Fruit fly (Drosophila melanogaster) whole organism, embryonic: Measurements from ENCODE around the gene CG33269.
A peak's percentile ranks its signal among the peaks of the same experiment; 100 is the strongest.

Experiments used
- Aef1 ChIP-seq: fragments of 200-800 bp; sonication (Bioruptor generic); IDR thresholded peaks from 3 replicates; pipeline ENCODE4 v1.3.6; 2022; ENCODE audit warnings: missing biosample characterization, missing genetic modification characterization
- Atf3 ChIP-seq: fragments of 200-800 bp; sonication (Bioruptor generic); optimal IDR thresholded peaks from 3 replicates; lab custom pipeline; 2016; ENCODE audit warnings: missing biosample characterization, missing genetic modification characterization
- Awh ChIP-seq: fragments of 200-800 bp; sonication (Bioruptor generic); IDR thresholded peaks from 2 replicates; pipeline ENCODE4, ENCODE4 v1.3.6; 2022; ENCODE audit warnings: missing biosample characterization, missing genetic modification characterization
- CG10209 ChIP-seq: fragments of 200-800 bp; sonication (Bioruptor generic); optimal IDR thresholded peaks from 3 replicates; lab custom pipeline; 2017; ENCODE audit warnings: missing biosample characterization, mild to moderate bottlenecking, missing genetic modification characterization, missing genetic modification reagents
- CG1024 ChIP-seq: fragments of 200-800 bp; sonication (Bioruptor generic); IDR thresholded peaks from 2 replicates; pipeline ENCODE4 v1.3.6; 2022; ENCODE audit warnings: missing biosample characterization, missing genetic modification characterization
- CG10431 ChIP-seq: fragments of 200-800 bp; sonication (Bioruptor generic); optimal IDR thresholded peaks from 3 replicates; lab custom pipeline; 2018; ENCODE audit warnings: missing biosample characterization, mild to moderate bottlenecking, missing genetic modification characterization
- CG10979 ChIP-seq: fragments of 200-800 bp; sonication (Bioruptor generic); optimal IDR thresholded peaks from 2 replicates; lab custom pipeline; 2018; ENCODE audit warnings: missing biosample characterization, mild to moderate bottlenecking, missing genetic modification characterization, moderate library complexity
- CG13424 ChIP-seq: fragments of 200-800 bp; sonication (Bioruptor generic); optimal IDR thresholded peaks from 2 replicates; lab custom pipeline; 2019; ENCODE audit warnings: missing biosample characterization, mild to moderate bottlenecking, missing genetic modification characterization, moderate library complexity
- CG13894 ChIP-seq: fragments of 200-800 bp; sonication (Bioruptor generic); optimal IDR thresholded peaks from 3 replicates; lab custom pipeline; 2018; ENCODE audit warnings: missing biosample characterization, mild to moderate bottlenecking, missing genetic modification characterization, moderate library complexity
- CG14014 ChIP-seq: fragments of 200-800 bp; sonication (Bioruptor generic); IDR thresholded peaks from 2 replicates; pipeline ENCODE4 v1.3.6; 2022; ENCODE audit warnings: missing biosample characterization, missing genetic modification characterization
- CG15011 ChIP-seq: fragments of 200-800 bp; sonication (Bioruptor generic); optimal IDR thresholded peaks from 3 replicates; lab custom pipeline; 2018; ENCODE audit warnings: missing biosample characterization, mild to moderate bottlenecking, missing genetic modification characterization
- CG31388 ChIP-seq: fragments of 200-800 bp; sonication (Bioruptor generic); optimal IDR thresholded peaks from 2 replicates; lab custom pipeline; 2016; ENCODE audit warnings: missing biosample characterization, missing genetic modification characterization
- CG32767 ChIP-seq: fragments of 200-800 bp; sonication (Bioruptor generic); IDR thresholded peaks from 2 replicates; pipeline ENCODE4 v1.3.6; 2022; ENCODE audit warnings: missing biosample characterization, missing genetic modification characterization
- CG33213 ChIP-seq: fragments of 200-800 bp; sonication (Bioruptor generic); optimal IDR thresholded peaks from 3 replicates; lab custom pipeline; 2016; ENCODE audit warnings: missing biosample characterization, missing genetic modification characterization
- CG4360 ChIP-seq: fragments of 200-800 bp; sonication (Bioruptor generic); IDR thresholded peaks from 2 replicates; pipeline ENCODE4 v1.3.6; 2022; ENCODE audit warnings: missing biosample characterization, missing genetic modification characterization
- CG4404 ChIP-seq: fragments of 200-800 bp; sonication (Bioruptor generic); IDR thresholded peaks from 2 replicates; pipeline ENCODE4 v1.3.6; 2022; ENCODE audit warnings: missing biosample characterization, missing genetic modification characterization
- CG9932 ChIP-seq: fragments of 200-800 bp; sonication (Bioruptor generic); IDR thresholded peaks from 2 replicates; pipeline ENCODE4 v1.3.6; 2022; ENCODE audit warnings: missing biosample characterization, missing genetic modification characterization
- Camta ChIP-seq: fragments of 200-800 bp; sonication (Bioruptor generic); optimal IDR thresholded peaks from 2 replicates; lab custom pipeline; 2016; ENCODE audit warnings: missing biosample characterization, missing genetic modification characterization
- Chrac-16 ChIP-seq: fragments of 200-800 bp; sonication (Bioruptor generic); optimal IDR thresholded peaks from 3 replicates; lab custom pipeline; 2016; ENCODE audit warnings: missing biosample characterization, missing genetic modification characterization
- CrebB ChIP-seq: fragments of 200-800 bp; sonication (Bioruptor generic); optimal IDR thresholded peaks from 3 replicates; lab custom pipeline; 2018; ENCODE audit warnings: missing biosample characterization, mild to moderate bottlenecking, missing genetic modification characterization
- Dad ChIP-seq: fragments of 200-800 bp; sonication (Bioruptor generic); optimal IDR thresholded peaks from 3 replicates; lab custom pipeline; 2016; ENCODE audit warnings: missing biosample characterization, missing genetic modification characterization
- Dll ChIP-seq: fragments of 200-800 bp; sonication (Bioruptor generic); IDR thresholded peaks from 4 replicates; pipeline ENCODE4 v1.3.6; 2022; ENCODE audit warnings: missing biosample characterization, missing genetic modification characterization; ENCODE audit not compliant: partially characterized antibody
- Eip74EF ChIP-seq, 2 experiments: fragments of 200-800 bp in 1 of 2; fragments of >200 bp in 1 of 2; sonication (Bioruptor generic) in 1 of 2; optimal IDR thresholded peaks; 2 replicates each; lab custom pipeline; 2017 to 2019; ENCODE audit warnings: missing biosample characterization in 2 of 2, missing genetic modification characterization in 2 of 2, mild to moderate bottlenecking in 1 of 2, moderate library complexity in 1 of 2
- HLH54F ChIP-seq: fragments of 200-800 bp; sonication (Bioruptor generic); optimal IDR thresholded peaks from 3 replicates; lab custom pipeline; 2016; ENCODE audit warnings: missing biosample characterization, missing genetic modification characterization
- Hr3 ChIP-seq: fragments of 200-800 bp; sonication (Bioruptor generic); optimal IDR thresholded peaks from 3 replicates; lab custom pipeline; 2016; ENCODE audit warnings: missing biosample characterization, missing genetic modification characterization
- Sin3A ChIP-seq: fragments of >200 bp; optimal IDR thresholded peaks from 2 replicates; lab custom pipeline; 2018
- Trl ChIP-seq, 3 experiments: fragments of >200 bp in 2 of 3; fragments of 200-800 bp in 1 of 3; sonication (Bioruptor generic) in 1 of 3; optimal IDR thresholded peaks; 2 replicates in 1 of 3; 3 replicates in 2 of 3; lab custom pipeline; 2016 to 2017; ENCODE audit warnings: missing biosample characterization in 1 of 3, missing genetic modification characterization in 1 of 3
- Xbp1 ChIP-seq: fragments of 200-800 bp; sonication (Bioruptor generic); optimal IDR thresholded peaks from 3 replicates; lab custom pipeline; 2016; ENCODE audit warnings: missing biosample characterization, mild to moderate bottlenecking, missing genetic modification characterization
- Xrp1 ChIP-seq: fragments of 200-800 bp; sonication (Bioruptor generic); IDR thresholded peaks from 2 replicates; pipeline ENCODE4 v1.3.6; 2022; ENCODE audit warnings: missing biosample characterization, missing genetic modification characterization
- az2 ChIP-seq: fragments of 200-800 bp; sonication (Bioruptor generic); optimal IDR thresholded peaks from 3 replicates; lab custom pipeline; 2016; ENCODE audit warnings: missing biosample characterization, missing genetic modification characterization
- ci ChIP-seq: fragments of 200-800 bp; sonication (Bioruptor generic); IDR thresholded peaks from 3 replicates; pipeline ENCODE4 v1.3.6; 2022; ENCODE audit warnings: missing biosample characterization, missing genetic modification characterization
- disco-r ChIP-seq: fragments of 200-800 bp; sonication (Bioruptor generic); optimal IDR thresholded peaks from 2 replicates; lab custom pipeline; 2016; ENCODE audit warnings: missing biosample characterization, missing genetic modification characterization
- esg ChIP-seq: fragments of 200-800 bp; sonication (Bioruptor generic); conservative IDR thresholded peaks from 2 replicates; pipeline ENCODE4 v1.3.6; 2022; ENCODE audit warnings: missing biosample characterization, missing genetic modification characterization
- eyg ChIP-seq: fragments of 200-800 bp; sonication (Bioruptor generic); optimal IDR thresholded peaks from 3 replicates; lab custom pipeline; 2016; ENCODE audit warnings: missing biosample characterization, missing genetic modification characterization
- fd102C ChIP-seq: fragments of 200-800 bp; sonication (Bioruptor generic); optimal IDR thresholded peaks from 2 replicates; lab custom pipeline; 2018; ENCODE audit warnings: missing biosample characterization, mild to moderate bottlenecking, missing genetic modification characterization, moderate library complexity
- fd64A ChIP-seq: fragments of 200-800 bp; sonication (Bioruptor generic); optimal IDR thresholded peaks from 3 replicates; lab custom pipeline; 2018; ENCODE audit warnings: missing biosample characterization, mild to moderate bottlenecking, missing genetic modification characterization
- her ChIP-seq: fragments of 200-800 bp; sonication (Bioruptor generic); optimal IDR thresholded peaks from 2 replicates; lab custom pipeline; 2016; ENCODE audit warnings: missing biosample characterization, missing genetic modification characterization
- hkb ChIP-seq, 2 experiments: fragments of 200-800 bp in 1 of 2; fragments of >200 bp in 1 of 2; sonication (Bioruptor generic) in 1 of 2; IDR thresholded peaks in 1 of 2; optimal IDR thresholded peaks in 1 of 2; 2 replicates each; pipeline versions ENCODE4 v1.3.6 to Lab custom; 2017 to 2022; ENCODE audit warnings: missing biosample characterization in 1 of 2, missing genetic modification characterization in 1 of 2
- hth ChIP-seq: fragments of >200 bp; optimal IDR thresholded peaks from 2 replicates; lab custom pipeline; 2017; ENCODE audit warnings: inconsistent platforms
- lbe ChIP-seq: fragments of 200-800 bp; sonication (Bioruptor generic); optimal IDR thresholded peaks from 2 replicates; lab custom pipeline; 2016; ENCODE audit warnings: missing biosample characterization, mild to moderate bottlenecking, missing genetic modification characterization
- org-1 ChIP-seq: fragments of 200-800 bp; sonication (Bioruptor generic); optimal IDR thresholded peaks from 2 replicates; lab custom pipeline; 2017; ENCODE audit warnings: missing biosample characterization, missing genetic modification characterization
- phol ChIP-seq: fragments of 200-800 bp; sonication (Bioruptor generic); optimal IDR thresholded peaks from 3 replicates; lab custom pipeline; 2018; ENCODE audit warnings: missing biosample characterization, mild to moderate bottlenecking, missing genetic modification characterization, moderate library complexity
- rib ChIP-seq: fragments of 200-800 bp; sonication (Bioruptor generic); IDR thresholded peaks from 2 replicates; pipeline ENCODE4 v1.3.6; 2022; ENCODE audit warnings: missing biosample characterization, missing genetic modification characterization
- shn ChIP-seq: fragments of 200-800 bp; sonication (Bioruptor generic); optimal IDR thresholded peaks from 3 replicates; lab custom pipeline; 2016; ENCODE audit warnings: missing biosample characterization, missing genetic modification characterization
- sqz ChIP-seq: fragments of 200-800 bp; sonication (Bioruptor generic); optimal IDR thresholded peaks from 3 replicates; lab custom pipeline; 2018; ENCODE audit warnings: missing biosample characterization, mild to moderate bottlenecking, missing genetic modification characterization
- stwl ChIP-seq: fragments of 200-800 bp; sonication (Bioruptor generic); optimal IDR thresholded peaks from 3 replicates; lab custom pipeline; 2018; ENCODE audit warnings: missing biosample characterization, mild to moderate bottlenecking, missing genetic modification characterization, moderate library complexity
- trh ChIP-seq: fragments of 200-800 bp; sonication (Bioruptor generic); optimal IDR thresholded peaks from 2 replicates; lab custom pipeline; 2016; ENCODE audit warnings: missing biosample characterization, missing genetic modification characterization
- tup ChIP-seq: fragments of 200-800 bp; sonication (Bioruptor generic); optimal IDR thresholded peaks from 2 replicates; lab custom pipeline; 2016; ENCODE audit warnings: missing biosample characterization, mild to moderate bottlenecking, missing genetic modification characterization, moderate library complexity
- unpg ChIP-seq: fragments of 200-800 bp; sonication (Bioruptor generic); optimal IDR thresholded peaks from 3 replicates; lab custom pipeline; 2018; ENCODE audit warnings: missing biosample characterization, mild to moderate bottlenecking, missing genetic modification characterization, moderate library complexity

CG33269 gene

dm6 chr3L:11561946-11562760 is 19.8 kb downstream of the CG33269 start, which contains the start of the genes CG7394 and Mob2 (continued):
- TF ChIP-seq fd64A (GFP tag; lab: Kevin White, UChicago) (peak; percentile 46), stwl (peak; percentile 92), CG14014 (GFP tag; lab: Robert Waterston, UW) (peak; percentile 92), HLH54F (GFP tag; lab: Kevin White, UChicago) (peak; percentile 81), Dad (GFP tag; lab: Kevin White, UChicago) (peak; percentile 73), Xrp1 (GFP tag; lab: Robert Waterston, UW) (peak; percentile 93), Eip74EF (GFP tag; optimal IDR thresholded peaks at IDR 0.05; lab: Kevin White, UChicago) (peak in 1 of 2 experiments; percentile 70), ci (peak; percentile 88), CG10979 (peak; percentile 85), trh (GFP tag; lab: Kevin White, UChicago) (peak; percentile 77), CG4360 (GFP tag; lab: Robert Waterston, UW) (peak; percentile 63), hkb (optimal IDR thresholded peaks at IDR 0.05; lab: Kevin White, UChicago) (no peak), hkb (GFP tag; IDR thresholded peaks at IDR 0.05; lab: Robert Waterston, UW) (peak; percentile 91), Trl (optimal IDR thresholded peaks at IDR 0.05; lab: Kevin White, UChicago) (peak in 1 of 2 experiments; percentile 55), Trl (GFP tag; optimal IDR thresholded peaks at IDR 0.05; lab: Kevin White, UChicago) (peak; percentile 82), Atf3 (GFP tag; lab: Kevin White, UChicago) (peak; percentile 77), CG10431 (peak; percentile 44), CG33213 (GFP tag; lab: Kevin White, UChicago) (peak; percentile 77), esg (GFP tag; lab: Robert Waterston, UW) (peak; percentile 80), CrebB (peak; percentile 83), CG31388 (GFP tag; lab: Kevin White, UChicago) (peak; percentile 82), CG1024 (peak; percentile 82), shn (GFP tag; lab: Kevin White, UChicago) (peak; percentile 59), az2 (GFP tag; lab: Kevin White, UChicago) (peak; percentile 92), tup (GFP tag; lab: Kevin White, UChicago) (peak; percentile 86), sqz (GFP tag; lab: Kevin White, UChicago) (peak; percentile 44), unpg (GFP tag; lab: Kevin White, UChicago) (peak; percentile 88), disco-r (GFP tag; lab: Kevin White, UChicago) (peak; percentile 20), lbe (GFP tag; lab: Kevin White, UChicago) (peak; percentile 88), org-1 (GFP tag; lab: Kevin White, UChicago) (peak; percentile 25), Xbp1 (GFP tag; lab: Kevin White, UChicago) (peak; percentile 94), her (peak; percentile 46), CG32767 (GFP tag; lab: Robert Waterston, UW) (peak; percentile 79; the same call in 1 of the 2 replicates), Dll (GFP tag; lab: Robert Waterston, UW) (peak; percentile 94), hth (lab: Kevin White, UChicago) (no peak), Sin3A (lab: Kevin White, UChicago) (peak; percentile 92), CG15011 (GFP tag; lab: Kevin White, UChicago) (peak; percentile 79), CG10209 (peak; percentile 87), Aef1 (GFP tag; lab: Robert Waterston, UW) (peak; percentile 90), CG13894 (tag; lab: Kevin White, UChicago) (peak; percentile 70), Camta (GFP tag; lab: Kevin White, UChicago) (peak; percentile 81), CG9932 (GFP tag; lab: Robert Waterston, UW) (peak; percentile 96), phol (tag; lab: Kevin White, UChicago) (peak; percentile 90), fd102C (no peak), rib (peak; percentile 87), Awh (GFP tag; lab: Robert Waterston, UW) (peak; percentile 83), CG4404 (GFP tag; lab: Robert Waterston, UW) (peak; percentile 79), Chrac-16 (peak; percentile 90), Hr3 (GFP tag; lab: Kevin White, UChicago) (peak; percentile 92), eyg (GFP tag; lab: Kevin White, UChicago) (peak; percentile 64), CG13424 (tag; lab: Kevin White, UChicago) (peak; percentile 93)
